Worm (Caenorhabditis elegans) whole organism, L3 larva: ENCODE results near the gene ilcr-2.
A peak's percentile ranks its signal among the peaks of the same experiment; 100 is the strongest.

Experiments
- R02D3.7 ChIP-seq: fragments of 150-350 bp; optimal IDR thresholded peaks from 2 replicates; lab custom pipeline; 2014; ENCODE audit warnings: missing biosample characterization, missing genetic modification characterization
- ZK546.5 ChIP-seq: sonication (generic microtip); optimal IDR thresholded peaks from 2 replicates; lab custom pipeline; 2017; ENCODE audit warnings: missing biosample characterization, missing genetic modification characterization
- aly-2 ChIP-seq: fragments of 150-350 bp; optimal IDR thresholded peaks from 2 replicates; lab custom pipeline; 2014; ENCODE audit warnings: missing biosample characterization, missing genetic modification characterization
- ceh-16 ChIP-seq: sonication (generic microtip); optimal IDR thresholded peaks from 2 replicates; lab custom pipeline; 2017; ENCODE audit warnings: missing biosample characterization, missing genetic modification characterization
- ceh-82 ChIP-seq: fragments of 150-350 bp; optimal IDR thresholded peaks from 2 replicates; lab custom pipeline; 2014; ENCODE audit warnings: missing biosample characterization, missing genetic modification characterization
- egl-27 ChIP-seq: sonication (generic microtip); optimal IDR thresholded peaks from 4 replicates; lab custom pipeline; 2017; ENCODE audit warnings: missing biosample characterization, missing genetic modification reagents, missing genetic modification characterization
- egl-5 ChIP-seq: fragments of 150-350 bp; optimal IDR thresholded peaks from 2 replicates; lab custom pipeline; 2017; ENCODE audit warnings: missing biosample characterization, missing genetic modification reagents, missing genetic modification characterization, inconsistent platforms
- elt-1 ChIP-seq: fragments of 150-350 bp; optimal IDR thresholded peaks from 2 replicates; lab custom pipeline; 2014; ENCODE audit warnings: missing biosample characterization, missing genetic modification characterization
- elt-2 ChIP-seq: sonication (generic microtip); optimal IDR thresholded peaks from 2 replicates; lab custom pipeline; 2016; ENCODE audit warnings: missing genetic modification reagents, mild to moderate bottlenecking, missing genetic modification characterization, missing compliant biosample characterization
- elt-3 ChIP-seq, 3 experiments: fragments of 150-350 bp in 1 of 3; sonication (generic microtip) in 2 of 3; optimal IDR thresholded peaks; 2 replicates in 2 of 3; 4 replicates in 1 of 3; lab custom pipeline; 2014 to 2017; ENCODE audit warnings: missing biosample characterization in 3 of 3, missing genetic modification characterization in 3 of 3
- hmg-11 ChIP-seq: sonication (generic microtip); optimal IDR thresholded peaks from 2 replicates; lab custom pipeline; 2016; ENCODE audit warnings: missing genetic modification characterization, missing compliant biosample characterization
- jun-1 ChIP-seq: fragments of 150-350 bp; optimal IDR thresholded peaks from 2 replicates; lab custom pipeline; 2014; ENCODE audit warnings: missing biosample characterization, missing genetic modification reagents, missing genetic modification characterization
- lin-15B ChIP-seq: fragments of 150-350 bp; optimal IDR thresholded peaks from 2 replicates; lab custom pipeline; 2014; ENCODE audit warnings: missing biosample characterization, missing genetic modification characterization
- lin-39 ChIP-seq: fragments of 150-350 bp; optimal IDR thresholded peaks from 2 replicates; lab custom pipeline; 2018; ENCODE audit warnings: missing biosample characterization, missing genetic modification reagents, missing genetic modification characterization
- mml-1 ChIP-seq: fragments of 150-350 bp; sonication (generic microtip); optimal IDR thresholded peaks from 3 replicates; lab custom pipeline; 2014; ENCODE audit warnings: missing biosample characterization, missing genetic modification characterization
- nfya-1 ChIP-seq: sonication (generic microtip); optimal IDR thresholded peaks from 2 replicates; lab custom pipeline; 2017; ENCODE audit warnings: missing genetic modification characterization, mild to moderate bottlenecking, missing compliant biosample characterization, antibody characterized with exemption, moderate library complexity; ENCODE audit not compliant: insufficient read depth
- nhr-11 ChIP-seq: fragments of 150-350 bp; optimal IDR thresholded peaks from 2 replicates; lab custom pipeline; 2014; ENCODE audit warnings: missing biosample characterization, missing genetic modification characterization
- nhr-237 ChIP-seq: fragments of 150-350 bp; optimal IDR thresholded peaks from 2 replicates; lab custom pipeline; 2014; ENCODE audit warnings: missing biosample characterization, missing genetic modification characterization
- nhr-25 ChIP-seq: sonication (generic microtip); optimal IDR thresholded peaks from 2 replicates; lab custom pipeline; 2017; ENCODE audit warnings: missing biosample characterization, missing genetic modification characterization
- nhr-43 ChIP-seq: sonication (generic microtip); optimal IDR thresholded peaks from 2 replicates; lab custom pipeline; 2016; ENCODE audit warnings: mild to moderate bottlenecking, missing genetic modification characterization, missing compliant biosample characterization; ENCODE audit not compliant: poor library complexity, severe bottlenecking
- nhr-76 ChIP-seq: fragments of 150-350 bp; sonication (generic microtip); optimal IDR thresholded peaks from 5 replicates; lab custom pipeline; 2014; ENCODE audit warnings: missing biosample characterization, missing genetic modification characterization
- pha-4 ChIP-seq: fragments of 150-350 bp; optimal IDR thresholded peaks from 2 replicates; lab custom pipeline; 2014; ENCODE audit warnings: missing biosample characterization, missing genetic modification reagents, missing genetic modification characterization
- pqm-1 ChIP-seq: fragments of 150-350 bp; optimal IDR thresholded peaks from 2 replicates; lab custom pipeline; 2017; ENCODE audit warnings: missing biosample characterization, missing genetic modification characterization, inconsistent platforms
- skn-1 ChIP-seq: fragments of 150-350 bp; optimal IDR thresholded peaks from 2 replicates; lab custom pipeline; 2014; ENCODE audit warnings: missing biosample characterization, missing genetic modification characterization
- tbx-2 ChIP-seq: sonication (generic microtip); optimal IDR thresholded peaks from 2 replicates; lab custom pipeline; 2016; ENCODE audit warnings: mild to moderate bottlenecking, missing genetic modification characterization, missing compliant biosample characterization
- unc-39 ChIP-seq: sonication (generic microtip); optimal IDR thresholded peaks from 4 replicates; lab custom pipeline; 2017; ENCODE audit warnings: missing biosample characterization, missing genetic modification characterization
- unc-62 ChIP-seq: fragments of 150-350 bp; sonication (generic microtip); optimal IDR thresholded peaks from 4 replicates; lab custom pipeline; 2014; ENCODE audit warnings: missing biosample characterization, missing genetic modification reagents, missing genetic modification characterization
- zag-1 ChIP-seq: fragments of 150-350 bp; optimal IDR thresholded peaks from 2 replicates; lab custom pipeline; 2014; ENCODE audit warnings: missing biosample characterization, missing genetic modification characterization
- ztf-11 ChIP-seq: fragments of 150-350 bp; optimal IDR thresholded peaks from 2 replicates; lab custom pipeline; 2014; ENCODE audit warnings: missing biosample characterization, missing genetic modification characterization
- ztf-4 ChIP-seq: fragments of 150-350 bp; optimal IDR thresholded peaks from 2 replicates; lab custom pipeline; 2014; ENCODE audit warnings: missing biosample characterization, missing genetic modification characterization

The ilcr-2 gene

ce11 chrII:5511417-5512353, 36.6 kb downstream of the ilcr-2 start:
- TF ChIP-seq lin-15B (tag; lab: Kevin White, UChicago) = peak; percentile 2
- peak; percentile 63 for TF ChIP-seq elt-1 (tag; lab: Kevin White, UChicago)
- peak; percentile 38 for TF ChIP-seq pha-4 (tag; lab: Kevin White, UChicago)
- TF ChIP-seq nhr-43 (tag; lab: Kevin White, UChicago) = no peak
- no peak for TF ChIP-seq skn-1 (tag; lab: Kevin White, UChicago)
- TF ChIP-seq mml-1 (tag; lab: Kevin White, UChicago) = no peak
- no peak for TF ChIP-seq unc-39 (tag; lab: Kevin White, UChicago)
- peak; percentile 39 for TF ChIP-seq nhr-25 (tag; lab: Kevin White, UChicago)
- TF ChIP-seq nfya-1 (tag; lab: Kevin White, UChicago) = peak; percentile 64
- TF ChIP-seq ceh-16 (tag; lab: Kevin White, UChicago) = no peak
- TF ChIP-seq, all 47 proteins: peak for 5

- no peak for TF ChIP-seq hmg-11
- peak; percentile 100 for TF ChIP-seq elt-2
- peak; percentile 68 for TF ChIP-seq pqm-1 (tag; lab: Kevin White, UChicago)
- no peak for TF ChIP-seq R02D3.7 (tag; lab: Kevin White, UChicago)
- no peak for TF ChIP-seq ceh-16 (tag; lab: Kevin White, UChicago)
- no peak for TF ChIP-seq mml-1 (tag; lab: Kevin White, UChicago)
- no peak for TF ChIP-seq nhr-237 (tag; lab: Kevin White, UChicago)
- TF ChIP-seq ztf-11 = no peak
- no peak for TF ChIP-seq ceh-82 (tag; lab: Kevin White, UChicago)
- TF ChIP-seq lin-39 (tag; lab: Kevin White, UChicago) = no peak
- no peak for TF ChIP-seq elt-1 (tag; lab: Kevin White, UChicago)
- no peak for TF ChIP-seq tbx-2
These were observed 37.5 kb downstream of the ilcr-2 start for ce11 chrII:5512473-5513097.

ce11 chrII:5514846-5515245, 39.8 kb downstream of the ilcr-2 start, which contains the start of gene sahd-1:
sahd-1 (minus strand) TSS chrII:5514945.
- TF ChIP-seq elt-2 (peak; percentile 64), pqm-1 (tag; lab: Kevin White, UChicago) (peak; percentile 38), R02D3.7 (tag; lab: Kevin White, UChicago) (no peak)

ce11 chrII:5515542-5515941, 40.5 kb downstream of the ilcr-2 start, which contains the start of gene ZK177.3:
ZK177.3 (plus strand) TSS chrII:5515842.
- no peak for TF ChIP-seq nhr-76 (tag; lab: Kevin White, UChicago)
- TF ChIP-seq elt-2 = peak; percentile 65
- no peak for TF ChIP-seq nhr-11 (tag; lab: Kevin White, UChicago)
- TF ChIP-seq ZK546.5 = no peak
- no peak for TF ChIP-seq elt-3 (tag; optimal IDR thresholded peaks at IDR 0.05; lab: Kevin White, UChicago)
- TF ChIP-seq zag-1 (tag; lab: Kevin White, UChicago) = no peak

ce11 chrII:5517643-5518042, 42.6 kb downstream of the ilcr-2 start, which contains the start of gene ZK177.9:
ZK177.9 (minus strand) TSS chrII:5517743.
- TF ChIP-seq elt-3 (tag; optimal IDR thresholded peaks at IDR 0.05; lab: Kevin White, UChicago) (no peak), lin-15B (tag; lab: Kevin White, UChicago) (no peak), egl-5 (tag; lab: Kevin White, UChicago) (no peak), unc-62 (GFP tag; lab: Kevin White, UChicago) (no peak), ztf-11 (no peak), skn-1 (tag; lab: Kevin White, UChicago) (no peak), egl-27 (tag; lab: Kevin White, UChicago) (no peak), jun-1 (no peak), hmg-11 (no peak), tbx-2 (no peak), ztf-4 (no peak), elt-1 (tag; lab: Kevin White, UChicago) (no peak), aly-2 (tag; lab: Kevin White, UChicago) (no peak), lin-39 (tag; lab: Kevin White, UChicago) (no peak), nhr-43 (tag; lab: Kevin White, UChicago) (no peak)
- TF ChIP-seq, all 47 proteins: peak for 0
